Worm (Caenorhabditis elegans) whole organism, late embryonic: ENCODE results near the gene ZK632.14.

Source experiments
- Y22D7AL.16 ChIP-seq: sonication (generic microtip); optimal IDR thresholded peaks from 2 replicates; lab custom pipeline; 2016; ENCODE audit warnings: missing genetic modification characterization, missing compliant biosample characterization
- ama-1 ChIP-seq: fragments of 150-350 bp; optimal IDR thresholded peaks from 2 replicates; lab custom pipeline; 2014
- ceh-22 ChIP-seq: sonication (generic microtip); optimal IDR thresholded peaks from 2 replicates; lab custom pipeline; 2017; ENCODE audit warnings: missing biosample characterization, missing genetic modification characterization
- ceh-48 ChIP-seq: sonication (generic microtip); optimal IDR thresholded peaks from 2 replicates; lab custom pipeline; 2016; ENCODE audit warnings: missing genetic modification characterization, inconsistent platforms, missing compliant biosample characterization
- elt-2 ChIP-seq: sonication (generic microtip); optimal IDR thresholded peaks from 2 replicates; lab custom pipeline; 2016; ENCODE audit warnings: missing genetic modification reagents, missing genetic modification characterization, missing compliant biosample characterization
- hlh-13 ChIP-seq: fragments of 200-800 bp; sonication (Bioruptor generic); optimal IDR thresholded peaks from 2 replicates; lab custom pipeline; 2018; ENCODE audit warnings: mild to moderate bottlenecking, missing genetic modification characterization, missing compliant biosample characterization
- lin-11 ChIP-seq: fragments of 200-800 bp; sonication (Bioruptor generic); optimal IDR thresholded peaks from 2 replicates; lab custom pipeline; 2018; ENCODE audit warnings: mild to moderate bottlenecking, missing genetic modification characterization, missing compliant biosample characterization
- mec-3 ChIP-seq: sonication (generic microtip); optimal IDR thresholded peaks from 2 replicates; lab custom pipeline; 2016; ENCODE audit warnings: borderline replicate concordance, missing genetic modification characterization, missing compliant biosample characterization
- pqm-1 ChIP-seq: sonication (generic microtip); optimal IDR thresholded peaks from 2 replicates; lab custom pipeline; 2016; ENCODE audit warnings: missing genetic modification characterization, missing compliant biosample characterization
- pros-1 ChIP-seq: fragments of 150-350 bp; optimal IDR thresholded peaks from 2 replicates; lab custom pipeline; 2014; ENCODE audit warnings: missing biosample characterization, missing genetic modification reagents, missing genetic modification characterization
- syd-9 ChIP-seq: sonication (generic microtip); optimal IDR thresholded peaks from 2 replicates; lab custom pipeline; 2016; ENCODE audit warnings: mild to moderate bottlenecking, missing genetic modification characterization, moderate library complexity, missing compliant biosample characterization
- tbx-2 ChIP-seq: sonication (generic microtip); optimal IDR thresholded peaks from 2 replicates; lab custom pipeline; 2016; ENCODE audit warnings: missing genetic modification characterization, missing compliant biosample characterization

DNA sequence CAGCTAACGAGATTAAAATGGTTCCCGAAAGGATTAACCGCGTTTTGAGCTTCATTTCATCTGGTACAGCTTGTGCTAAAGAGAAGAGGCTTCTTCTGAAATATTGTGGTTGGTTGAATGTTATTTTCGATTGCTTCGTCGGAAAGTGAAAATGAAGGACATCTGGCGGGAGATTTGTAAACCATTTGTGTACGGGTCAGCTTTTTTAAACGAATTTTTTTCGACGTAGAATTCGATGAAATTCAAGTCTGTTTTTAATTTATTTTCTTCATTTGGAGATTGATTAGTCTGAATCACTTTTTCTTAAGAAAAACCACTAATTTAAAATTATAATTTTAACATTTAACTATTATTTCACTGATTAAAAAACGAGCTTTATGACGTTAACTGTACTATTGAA lies 33.0 kb upstream of the ZK632.14 start, which contains the start of gene sqv-3:
- TF ChIP-seq hlh-13 = no peak
- TF ChIP-seq elt-2 (tag; lab: Kevin White, UChicago) = no peak
- no peak for TF ChIP-seq ceh-22 (tag; lab: Kevin White, UChicago)
- TF ChIP-seq tbx-2 (tag; lab: Kevin White, UChicago) = no peak
- TF ChIP-seq Y22D7AL.16 (tag; lab: Kevin White, UChicago) = no peak
- TF ChIP-seq ama-1 (lab: Kevin White, UChicago) = no peak
- no peak for TF ChIP-seq pqm-1
- TF ChIP-seq mec-3 (tag; lab: Kevin White, UChicago) = no peak
- no peak for TF ChIP-seq syd-9 (tag; lab: Kevin White, UChicago)
- no peak for TF ChIP-seq ceh-48 (tag; lab: Kevin White, UChicago)
- TF ChIP-seq lin-11 (tag; lab: Kevin White, UChicago) = no peak
- TF ChIP-seq pros-1 (tag; lab: Kevin White, UChicago) = no peak
